Fruit fly (Drosophila melanogaster) whole organism, adult: ENCODE measurements around the gene Zasp67.

Experiments used
- CG11617 ChIP-seq: fragments of 200-800 bp; sonication (Bioruptor generic); optimal IDR thresholded peaks from 2 replicates; lab custom pipeline; 2017; ENCODE audit warnings: mild to moderate bottlenecking, missing biosample characterization, missing genetic modification reagents, missing genetic modification characterization
- CG1620 ChIP-seq: fragments of 200-800 bp; sonication (Bioruptor generic); optimal IDR thresholded peaks from 2 replicates; lab custom pipeline; 2016; ENCODE audit warnings: missing biosample characterization, missing genetic modification characterization
- CG5204 ChIP-seq: fragments of 200-800 bp; sonication (Bioruptor generic); optimal IDR thresholded peaks from 2 replicates; lab custom pipeline; 2016; ENCODE audit warnings: missing biosample characterization, missing genetic modification characterization
- CG7045 ChIP-seq: fragments of 200-800 bp; sonication (Bioruptor generic); optimal IDR thresholded peaks from 2 replicates; lab custom pipeline; 2017; ENCODE audit warnings: missing biosample characterization, mild to moderate bottlenecking, missing genetic modification characterization
- Clk ChIP-seq: fragments of 200-800 bp; sonication (Bioruptor generic); optimal IDR thresholded peaks from 2 replicates; lab custom pipeline; 2017; ENCODE audit warnings: missing biosample characterization, missing genetic modification characterization
- Hr96 ChIP-seq: fragments of 200-800 bp; sonication (Bioruptor generic); optimal IDR thresholded peaks from 2 replicates; lab custom pipeline; 2016; ENCODE audit warnings: missing biosample characterization, missing genetic modification characterization
- Mnt ChIP-seq: fragments of 200-800 bp; sonication (Bioruptor generic); optimal IDR thresholded peaks from 2 replicates; lab custom pipeline; 2016; ENCODE audit warnings: missing biosample characterization, mild to moderate bottlenecking, missing genetic modification characterization
- bab1 ChIP-seq: fragments of 200-800 bp; sonication (Bioruptor generic); optimal IDR thresholded peaks from 3 replicates; lab custom pipeline; 2019; ENCODE audit warnings: missing biosample characterization, mild to moderate bottlenecking, missing genetic modification characterization, moderate library complexity
- cnc ChIP-seq, 2 experiments: fragments of >200 bp; optimal IDR thresholded peaks; 2 replicates each; lab custom pipeline; 2017
- kay ChIP-seq: fragments of 200-800 bp; sonication (Bioruptor generic); peaks from one replicate; lab custom pipeline; 2016; ENCODE audit warnings: missing biosample characterization, missing genetic modification characterization, borderline replicate concordance
- pad ChIP-seq: fragments of 200-800 bp; sonication (Bioruptor generic); optimal IDR thresholded peaks from 3 replicates; lab custom pipeline; 2017; ENCODE audit warnings: missing biosample characterization, missing genetic modification characterization, mild to moderate bottlenecking, moderate library complexity, missing genetic modification reagents
- toe ChIP-seq: fragments of 200-800 bp; sonication (Bioruptor generic); optimal IDR thresholded peaks from 2 replicates; lab custom pipeline; 2016; ENCODE audit warnings: missing biosample characterization, missing genetic modification characterization

DNA sequence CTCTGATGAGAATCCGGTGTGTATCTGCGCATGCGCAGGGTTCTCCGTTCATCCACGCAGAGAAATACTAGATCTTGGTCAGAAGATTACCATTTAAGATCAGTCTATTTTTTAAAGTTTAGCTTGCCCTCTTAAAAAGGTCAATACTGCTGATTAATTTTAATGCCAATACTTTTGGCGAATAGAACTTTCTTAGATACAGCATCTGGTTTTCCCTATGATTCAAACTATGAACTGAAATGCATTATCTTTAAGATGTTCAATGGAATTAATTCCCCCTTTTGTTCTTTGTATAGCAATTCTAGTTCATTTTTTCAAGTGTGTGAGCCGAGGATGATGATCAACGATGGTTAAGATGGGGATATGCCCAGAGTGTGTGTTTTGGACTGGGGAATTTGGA is 55.1 kb downstream of the Zasp67 start:
- TF ChIP-seq toe (GFP tag; lab: Kevin White, UChicago) (no peak), bab1 (GFP tag; lab: Kevin White, UChicago) (no peak), kay (GFP tag; lab: Kevin White, UChicago) (no peak), cnc (optimal IDR thresholded peaks at IDR 0.05; lab: Kevin White, UChicago) (no peak), CG5204 (no peak), Hr96 (no peak), pad (GFP tag; lab: Kevin White, UChicago) (no peak), CG7045 (GFP tag; lab: Kevin White, UChicago) (no peak), CG11617 (GFP tag; lab: Kevin White, UChicago) (no peak), CG1620 (no peak), Clk (GFP tag; lab: Kevin White, UChicago) (no peak), Mnt (no peak)
